Fruit fly (Drosophila melanogaster): Measurements from ENCODE around the gene CG10486.

The CG10486 gene

dm6 chr3L:5873011-5873410 lies 33.5 kb downstream of the CG10486 start, which contains the start of gene CG18586:
Gene CG18586 (plus strand): TSS chr3L:5873311.
- no peak for TF ChIP-seq CTCF (optimal IDR thresholded peaks at IDR 0.05)
- no peak for TF ChIP-seq CG8478 (optimal IDR thresholded peaks at IDR 0.05)

dm6 chr3L:5871201-5871600 lies 35.3 kb downstream of the CG10486 start, which contains the start of gene CG5568:
Gene CG5568 (plus strand): TSS chr3L:5871501.
- TF ChIP-seq CG8478 (optimal IDR thresholded peaks at IDR 0.05) (no peak), CTCF (optimal IDR thresholded peaks at IDR 0.05) (no peak)

- TF ChIP-seq CTCF (optimal IDR thresholded peaks at IDR 0.05) (peak; percentile 100), CG8478 (optimal IDR thresholded peaks at IDR 0.05) (no peak)
Measured at dm6 chr3L:5869614-5870204, 36.8 kb downstream of the CG10486 start.

- TF ChIP-seq CTCF (optimal IDR thresholded peaks at IDR 0.05): no peak
Measured at dm6 chr3L:5866924-5867323, 39.6 kb downstream of the CG10486 start.

dm6 chr3L:5863868-5864413 lies 42.6 kb downstream of the CG10486 start:
- TF ChIP-seq CTCF (optimal IDR thresholded peaks at IDR 0.05) (no peak), CG8478 (optimal IDR thresholded peaks at IDR 0.05) (no peak)

dm6 chr3L:5862994-5863393 lies 43.5 kb downstream of the CG10486 start:
- TF ChIP-seq CTCF (optimal IDR thresholded peaks at IDR 0.05) (no peak), CG8478 (optimal IDR thresholded peaks at IDR 0.05) (no peak)

- TF ChIP-seq CTCF (optimal IDR thresholded peaks at IDR 0.05): no peak
- no peak for TF ChIP-seq CG8478 (optimal IDR thresholded peaks at IDR 0.05)
Measured at dm6 chr3L:5859029-5859428, 47.5 kb downstream of the CG10486 start.

dm6 chr3L:5856919-5857318 lies 49.6 kb downstream of the CG10486 start:
- TF ChIP-seq CTCF (optimal IDR thresholded peaks at IDR 0.05): no peak
- TF ChIP-seq CG8478 (optimal IDR thresholded peaks at IDR 0.05): no peak

dm6 chr3L:5856081-5856826 lies 50.2 kb downstream of the CG10486 start:
- TF ChIP-seq CG8478 (optimal IDR thresholded peaks at IDR 0.05) (no peak), CTCF (optimal IDR thresholded peaks at IDR 0.05) (no peak)

dm6 chr3L:5855098-5855497 lies 51.4 kb downstream of the CG10486 start:
- TF ChIP-seq CTCF (optimal IDR thresholded peaks at IDR 0.05) (no peak), CG8478 (optimal IDR thresholded peaks at IDR 0.05) (no peak)
